Fruit fly (Drosophila melanogaster): ENCODE results near the gene CG1394.

Gene CG1394

DNA sequence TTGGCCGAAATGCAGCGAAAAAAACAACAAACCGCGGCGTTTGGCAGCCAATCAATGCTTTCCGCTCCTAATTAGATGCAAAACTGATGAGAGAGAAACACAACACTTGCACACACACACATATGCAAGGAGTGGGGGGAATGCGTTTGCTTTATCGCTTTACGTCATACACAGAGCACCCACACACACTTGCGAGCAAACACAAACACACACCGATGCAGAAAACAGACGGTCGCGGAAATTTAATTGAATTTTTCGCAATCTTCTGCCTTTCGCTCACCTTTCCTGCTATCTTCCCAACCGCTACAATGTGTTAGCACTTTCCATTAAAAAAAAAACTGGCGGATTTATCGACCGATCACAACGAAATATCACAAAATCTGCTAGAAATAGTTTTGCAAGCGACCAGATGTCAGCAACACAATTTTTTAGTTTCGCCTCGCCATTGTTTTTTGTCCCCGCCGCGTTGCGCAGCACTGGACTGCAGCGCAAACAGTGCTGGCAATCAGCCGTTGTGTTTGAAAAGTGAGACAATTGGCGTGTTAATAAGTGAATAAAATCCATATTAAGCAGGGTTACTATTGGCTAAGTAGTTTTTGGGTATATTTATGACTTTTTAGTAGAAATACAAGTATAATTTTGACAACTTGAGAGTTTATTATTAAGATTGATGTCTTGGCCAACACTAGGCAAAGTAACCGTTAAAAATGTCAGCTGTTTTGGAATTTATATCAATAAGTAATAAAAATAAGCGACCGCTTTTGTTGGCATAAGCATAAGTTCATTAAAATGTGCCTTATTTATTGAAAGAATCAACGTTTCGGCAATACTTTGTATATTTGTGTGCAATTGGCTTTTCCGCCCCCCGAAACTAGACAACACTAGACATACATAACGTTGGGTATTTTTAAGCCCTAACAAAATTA, 33.6 kb downstream of the CG1394 start, which contains the start of gene Klp10A (continued):
- TF ChIP-seq CG6272 (GFP tag; IDR thresholded peaks at IDR 0.05) (no peak), Pdp1 (GFP tag; optimal IDR thresholded peaks at IDR 0.05) (peak in 1 of 2 experiments; percentile 90), CG10267 (tag; optimal IDR thresholded peaks at IDR 0.05) (peak; percentile 87), fd102C (GFP tag; optimal IDR thresholded peaks at IDR 0.05) (no peak), CG4730 (GFP tag; IDR thresholded peaks at IDR 0.05) (no peak), CG9876 (GFP tag; optimal IDR thresholded peaks at IDR 0.05) (no peak), CG7987 (GFP tag; optimal IDR thresholded peaks at IDR 0.05) (no peak), dmrt99B (tag; optimal IDR thresholded peaks at IDR 0.05) (no peak), CG34422 (GFP tag; IDR thresholded peaks at IDR 0.05) (no peak), br (optimal IDR thresholded peaks at IDR 0.05) (no peak), chif (GFP tag; optimal IDR thresholded peaks at IDR 0.05) (no peak), disco-r (GFP tag; optimal IDR thresholded peaks at IDR 0.05) (no peak), trh (GFP tag; optimal IDR thresholded peaks at IDR 0.05) (no peak), kay (GFP tag; optimal IDR thresholded peaks at IDR 0.05) (no peak), dan (GFP tag; IDR thresholded peaks at IDR 0.05) (no peak), zf30C (GFP tag; optimal IDR thresholded peaks at IDR 0.05) (no peak), bcd (GFP tag; optimal IDR thresholded peaks at IDR 0.05) (no peak), CHES-1-like (GFP tag; optimal IDR thresholded peaks at IDR 0.05) (no peak), pfk (GFP tag; optimal IDR thresholded peaks at IDR 0.05) (no peak), Sry-δ (GFP tag; optimal IDR thresholded peaks at IDR 0.05) (no peak), row (GFP tag; IDR thresholded peaks at IDR 0.05) (no peak), Hr51 (GFP tag; optimal IDR thresholded peaks at IDR 0.05) (no peak), nerfin-1 (tag; optimal IDR thresholded peaks at IDR 0.05) (peak; percentile 87), HLH4C (GFP tag; IDR thresholded peaks at IDR 0.05; ENCODE audit: partially characterized antibody) (no peak), CG4617 (GFP tag; optimal IDR thresholded peaks at IDR 0.05; ENCODE audit: borderline replicate concordance) (peak; percentile 50), D19B (GFP tag; optimal IDR thresholded peaks at IDR 0.05) (no peak), CG8281 (tag; optimal IDR thresholded peaks at IDR 0.05) (no peak), CG31365 (tag; optimal IDR thresholded peaks at IDR 0.05) (no peak), nau (GFP tag; optimal IDR thresholded peaks at IDR 0.05) (no peak), pnt (GFP tag; optimal IDR thresholded peaks at IDR 0.05) (no peak), Rfx (GFP tag; IDR thresholded peaks at IDR 0.05) (peak; percentile 44; the same call in 1 of the 2 replicates), Eip74EF (GFP tag; optimal IDR thresholded peaks at IDR 0.05) (no peak), H15 (GFP tag; IDR thresholded peaks at IDR 0.05) (no peak), CG10654 (GFP tag; optimal IDR thresholded peaks at IDR 0.05) (no peak), bab2 (GFP tag; optimal IDR thresholded peaks at IDR 0.05) (no peak), shn (GFP tag; optimal IDR thresholded peaks at IDR 0.05) (no peak), stwl (tag; optimal IDR thresholded peaks at IDR 0.05) (no peak), hb (GFP tag; IDR thresholded peaks at IDR 0.05; ENCODE audit: partially characterized antibody) (no peak), trem (tag; optimal IDR thresholded peaks at IDR 0.05) (no peak), sima (GFP tag; optimal IDR thresholded peaks at IDR 0.05) (no peak), h (optimal IDR thresholded peaks at IDR 0.05) (no peak), Hr39 (optimal IDR thresholded peaks at IDR 0.05) (no peak), CG34376 (GFP tag; optimal IDR thresholded peaks at IDR 0.05) (no peak), CG4360 (GFP tag; IDR thresholded peaks at IDR 0.05) (no peak), gem (tag; optimal IDR thresholded peaks at IDR 0.05) (no peak), CG6254 (GFP tag; optimal IDR thresholded peaks at IDR 0.05) (no peak), rib (GFP tag; IDR thresholded peaks at IDR 0.05) (no peak), Awh (GFP tag; IDR thresholded peaks at IDR 0.05) (no peak), inv (GFP tag; IDR thresholded peaks at IDR 0.05; ENCODE audit: partially characterized antibody) (no peak), NFAT (GFP tag; IDR thresholded peaks at IDR 0.05) (no peak)
